Worm (Caenorhabditis elegans) whole organism, L1 larva: ENCODE data around the gene gcs-1.

ENCODE experiments used
- F16B12.6 ChIP-seq: fragments of 150-350 bp; optimal IDR thresholded peaks from 2 replicates; lab custom pipeline; 2014; ENCODE audit warnings: missing biosample characterization, missing genetic modification characterization
- Y116A8C.19 ChIP-seq: sonication (generic microtip); optimal IDR thresholded peaks from 2 replicates; lab custom pipeline; 2016; ENCODE audit warnings: missing compliant biosample characterization, missing genetic modification characterization, borderline replicate concordance
- alr-1 ChIP-seq: fragments of 200-800 bp; sonication (Bioruptor generic); optimal IDR thresholded peaks from 2 replicates; lab custom pipeline; 2018; ENCODE audit warnings: borderline replicate concordance, mild to moderate bottlenecking, missing genetic modification characterization, missing compliant biosample characterization
- blmp-1 ChIP-seq: fragments of 150-350 bp; optimal IDR thresholded peaks from 2 replicates; lab custom pipeline; 2014; ENCODE audit warnings: missing biosample characterization, missing genetic modification characterization
- ceh-63 ChIP-seq: fragments of 200-800 bp; sonication (Bioruptor generic); optimal IDR thresholded peaks from 2 replicates; lab custom pipeline; 2018; ENCODE audit warnings: mild to moderate bottlenecking, missing genetic modification characterization, missing compliant biosample characterization
- ceh-8 ChIP-seq: fragments of 200-800 bp; sonication (Bioruptor generic); optimal IDR thresholded peaks from 2 replicates; lab custom pipeline; 2018; ENCODE audit warnings: mild to moderate bottlenecking, missing genetic modification characterization, moderate library complexity, missing compliant biosample characterization
- ceh-88 ChIP-seq: fragments of 200-800 bp; sonication (Bioruptor generic); IDR thresholded peaks from 2 replicates; pipeline ENCODE4 v1.3.6; 2022; ENCODE audit warnings: missing genetic modification characterization, missing compliant biosample characterization
- ces-1 ChIP-seq: fragments of 150-350 bp; optimal IDR thresholded peaks from 2 replicates; lab custom pipeline; 2014; ENCODE audit warnings: missing biosample characterization, missing genetic modification reagents, missing genetic modification characterization
- dpl-1 ChIP-seq, 3 experiments: fragments of 150-350 bp in 2 of 3; sonication (generic microtip) in 1 of 3; optimal IDR thresholded peaks; 2 replicates each; lab custom pipeline; 2014 to 2017; ENCODE audit warnings: missing biosample characterization in 3 of 3, missing genetic modification characterization in 3 of 3, missing genetic modification reagents in 3 of 3
- dsc-1 ChIP-seq: sonication (generic microtip); optimal IDR thresholded peaks from 2 replicates; lab custom pipeline; 2016; ENCODE audit warnings: mild to moderate bottlenecking, missing genetic modification characterization, missing compliant biosample characterization
- efl-1 ChIP-seq, 4 experiments: fragments of 150-350 bp; optimal IDR thresholded peaks in 3 of 4; peaks in 1 of 4; 1 replicate in 1 of 4; 2 replicates in 3 of 4; lab custom pipeline; 2014; ENCODE audit warnings: missing biosample characterization in 2 of 4, missing genetic modification characterization in 2 of 4, missing genetic modification reagents in 2 of 4
- egl-13 ChIP-seq: sonication (generic microtip); optimal IDR thresholded peaks from 2 replicates; lab custom pipeline; 2016; ENCODE audit warnings: missing genotype, missing genetic modification reagents, missing genetic modification characterization, missing compliant biosample characterization
- egl-27 ChIP-seq, 2 experiments: fragments of 150-350 bp in 1 of 2; sonication (generic microtip); optimal IDR thresholded peaks; 3 replicates each; lab custom pipeline; 2017 to 2018; ENCODE audit warnings: missing biosample characterization in 2 of 2, missing genetic modification characterization in 2 of 2, missing genetic modification reagents in 2 of 2
- elt-3 ChIP-seq, 6 experiments: fragments of 150-350 bp in 1 of 6; sonication (generic microtip); optimal IDR thresholded peaks; 2 replicates each; lab custom pipeline; 2017 to 2018; ENCODE audit warnings: missing biosample characterization in 6 of 6, missing genetic modification characterization in 6 of 6, inconsistent platforms in 1 of 6
- fkh-4 ChIP-seq: sonication (generic microtip); optimal IDR thresholded peaks from 2 replicates; lab custom pipeline; 2016; ENCODE audit warnings: missing compliant biosample characterization, missing genetic modification characterization, borderline replicate concordance
- fos-1 ChIP-seq: fragments of 150-350 bp; optimal IDR thresholded peaks from 2 replicates; lab custom pipeline; 2014; ENCODE audit warnings: missing biosample characterization, missing genetic modification characterization
- hlh-17 ChIP-seq: fragments of 200-800 bp; sonication (Bioruptor generic); optimal IDR thresholded peaks from 2 replicates; lab custom pipeline; 2018; ENCODE audit warnings: missing genetic modification characterization, mild to moderate bottlenecking, missing compliant biosample characterization, moderate library complexity, borderline replicate concordance
- hlh-4 ChIP-seq: sonication (generic microtip); optimal IDR thresholded peaks from 2 replicates; lab custom pipeline; 2016; ENCODE audit warnings: mild to moderate bottlenecking, missing genetic modification characterization, missing compliant biosample characterization
- hpl-2 ChIP-seq: fragments of 150-350 bp; optimal IDR thresholded peaks from 2 replicates; lab custom pipeline; 2014; ENCODE audit warnings: missing biosample characterization, missing genetic modification reagents, missing genetic modification characterization
- isw-1 ChIP-seq: fragments of 200-800 bp; sonication (Bioruptor generic); IDR thresholded peaks from 2 replicates; pipeline ENCODE4 v1.3.6; 2022; ENCODE audit warnings: missing genetic modification characterization, missing compliant biosample characterization
- jun-1 ChIP-seq: fragments of 150-350 bp; optimal IDR thresholded peaks from 2 replicates; lab custom pipeline; 2014; ENCODE audit warnings: missing biosample characterization, missing genetic modification reagents, missing genetic modification characterization
- lin-14 ChIP-seq: fragments of 200-800 bp; sonication (Bioruptor generic); optimal IDR thresholded peaks from 2 replicates; lab custom pipeline; 2018; ENCODE audit warnings: mild to moderate bottlenecking, missing genetic modification characterization, moderate library complexity, missing compliant biosample characterization
- lin-15B ChIP-seq: fragments of 150-350 bp; sonication (generic microtip); optimal IDR thresholded peaks from 3 replicates; lab custom pipeline; 2014; ENCODE audit warnings: missing biosample characterization, missing genetic modification characterization
- lin-35 ChIP-seq, 2 experiments: fragments of 150-350 bp; optimal IDR thresholded peaks; 2 replicates each; lab custom pipeline; 2014; ENCODE audit warnings: missing biosample characterization in 2 of 2, missing genetic modification characterization in 2 of 2, missing genetic modification reagents in 2 of 2
- lin-39 ChIP-seq: fragments of 150-350 bp; optimal IDR thresholded peaks from 2 replicates; lab custom pipeline; 2014; ENCODE audit warnings: missing biosample characterization, missing genetic modification reagents, missing genetic modification characterization
- lsy-2 ChIP-seq, 2 experiments: fragments of 150-350 bp; optimal IDR thresholded peaks; 2 replicates each; lab custom pipeline; 2014; ENCODE audit warnings: missing biosample characterization in 2 of 2, missing genetic modification characterization in 2 of 2
- mab-9 ChIP-seq: fragments of 200-800 bp; sonication (Bioruptor generic); IDR thresholded peaks from 2 replicates; pipeline ENCODE4 v1.3.6; 2022; ENCODE audit warnings: missing genetic modification reagents, missing genetic modification characterization, missing compliant biosample characterization
- mdl-1 ChIP-seq, 2 experiments: fragments of 150-350 bp; optimal IDR thresholded peaks; 2 replicates each; lab custom pipeline; 2014 to 2017; ENCODE audit warnings: missing biosample characterization in 2 of 2, missing genetic modification characterization in 2 of 2, inconsistent platforms in 1 of 2
- mef-2 ChIP-seq: fragments of 150-350 bp; optimal IDR thresholded peaks from 2 replicates; lab custom pipeline; 2014; ENCODE audit warnings: missing biosample characterization, missing genetic modification characterization
- mep-1 ChIP-seq: fragments of 150-350 bp; optimal IDR thresholded peaks from 2 replicates; lab custom pipeline; 2014; ENCODE audit warnings: missing biosample characterization, missing genetic modification characterization
- nhr-11 ChIP-seq: fragments of 150-350 bp; optimal IDR thresholded peaks from 2 replicates; lab custom pipeline; 2014; ENCODE audit warnings: missing biosample characterization, missing genetic modification characterization
- nhr-19 ChIP-seq: fragments of 200-800 bp; sonication (Bioruptor generic); conservative IDR thresholded peaks from 2 replicates; pipeline ENCODE4 v1.3.6; 2022; ENCODE audit warnings: missing genetic modification characterization, missing compliant biosample characterization
- nhr-28 ChIP-seq: fragments of 150-350 bp; optimal IDR thresholded peaks from 2 replicates; lab custom pipeline; 2014; ENCODE audit warnings: missing biosample characterization, missing genetic modification characterization
- nhr-71 ChIP-seq: sonication (generic microtip); optimal IDR thresholded peaks from 2 replicates; lab custom pipeline; 2016; ENCODE audit warnings: mild to moderate bottlenecking, missing genetic modification characterization, moderate library complexity, missing compliant biosample characterization
- nhr-76 ChIP-seq: sonication (generic microtip); optimal IDR thresholded peaks from 2 replicates; lab custom pipeline; 2017; ENCODE audit warnings: missing biosample characterization, missing genetic modification characterization
- nhr-85 ChIP-seq: sonication (generic microtip); peaks from one replicate; lab custom pipeline; 2016; ENCODE audit warnings: missing genetic modification characterization, inconsistent platforms, missing compliant biosample characterization
- pag-3 ChIP-seq: sonication (generic microtip); optimal IDR thresholded peaks from 2 replicates; lab custom pipeline; 2017; ENCODE audit warnings: missing genetic modification characterization, mild to moderate bottlenecking, missing compliant biosample characterization, antibody characterized with exemption, borderline replicate concordance; ENCODE audit not compliant: insufficient read depth
- rnt-1 ChIP-seq: sonication (generic microtip); optimal IDR thresholded peaks from 2 replicates; lab custom pipeline; 2016; ENCODE audit warnings: mild to moderate bottlenecking, missing genetic modification characterization, moderate library complexity, missing compliant biosample characterization
- sup-37 ChIP-seq: fragments of 200-800 bp; sonication (Bioruptor generic); optimal IDR thresholded peaks from 2 replicates; lab custom pipeline; 2018; ENCODE audit warnings: mild to moderate bottlenecking, missing genetic modification characterization, missing compliant biosample characterization
- tlp-1 ChIP-seq: fragments of 150-350 bp; optimal IDR thresholded peaks from 2 replicates; lab custom pipeline; 2014; ENCODE audit warnings: missing biosample characterization, missing genetic modification characterization
- unc-130 ChIP-seq: fragments of 150-350 bp; optimal IDR thresholded peaks from 2 replicates; lab custom pipeline; 2017; ENCODE audit warnings: missing biosample characterization, missing genetic modification characterization, inconsistent platforms
- unc-86 ChIP-seq: sonication (generic microtip); optimal IDR thresholded peaks from 2 replicates; lab custom pipeline; 2016; ENCODE audit warnings: missing genetic modification characterization, missing compliant biosample characterization
- unc-98 ChIP-seq: fragments of 200-800 bp; sonication (Bioruptor generic); IDR thresholded peaks from 2 replicates; pipeline ENCODE4 v1.3.6; 2022; ENCODE audit warnings: missing genetic modification characterization, missing compliant biosample characterization
- zip-4 ChIP-seq: fragments of 200-800 bp; sonication (Bioruptor generic); optimal IDR thresholded peaks from 2 replicates; lab custom pipeline; 2018; ENCODE audit warnings: mild to moderate bottlenecking, missing genetic modification characterization, moderate library complexity, missing compliant biosample characterization
- ztf-11 ChIP-seq, 2 experiments: sonication (generic microtip); optimal IDR thresholded peaks; 2 replicates each; lab custom pipeline; 2016 to 2017; ENCODE audit warnings: missing genetic modification characterization in 2 of 2, missing biosample characterization in 1 of 2, missing compliant biosample characterization in 1 of 2
- ztf-4 ChIP-seq: fragments of 150-350 bp; optimal IDR thresholded peaks from 2 replicates; lab custom pipeline; 2014; ENCODE audit warnings: missing biosample characterization, missing genetic modification characterization

The gcs-1 gene

DNA sequence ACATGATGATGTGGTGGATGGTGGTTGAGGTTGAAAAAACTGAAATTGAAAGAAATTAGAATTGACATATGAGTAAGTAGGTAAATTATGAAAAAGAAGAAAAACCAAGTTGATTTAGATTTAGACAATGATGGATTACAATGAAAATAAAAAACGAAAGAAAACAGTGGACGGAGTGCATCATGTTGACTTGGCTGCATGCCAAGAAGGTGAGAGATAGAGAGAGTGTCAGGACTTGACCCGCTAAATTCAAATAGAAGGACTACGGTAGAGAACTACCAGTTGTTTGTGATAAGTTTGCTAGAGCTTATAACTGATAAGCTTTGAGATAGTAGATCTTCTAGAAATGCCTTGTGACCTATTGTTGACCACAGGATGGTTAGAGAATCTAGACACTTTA lies 23.0 kb upstream of the gcs-1 start, which contains the start of gene T24B8.3 (continued):
- TF ChIP-seq unc-130 (peak; percentile 45), dsc-1 (tag; lab: Kevin White, UChicago) (no peak), nhr-85 (peak; percentile 83), lin-35 (GFP tag; optimal IDR thresholded peaks at IDR 0.05; lab: Kevin White, UChicago) (peak; percentile 12 to 58), ztf-4 (tag; lab: Kevin White, UChicago) (no peak), nhr-11 (tag; lab: Kevin White, UChicago) (no peak), unc-98 (GFP tag; lab: Robert Waterston, UW) (no peak), lin-39 (no peak), lin-15B (tag; lab: Kevin White, UChicago) (no peak), pag-3 (tag; lab: Kevin White, UChicago) (no peak), mef-2 (tag; lab: Kevin White, UChicago) (no peak), mab-9 (GFP tag; lab: Robert Waterston, UW) (no peak), alr-1 (tag; lab: Kevin White, UChicago) (no peak), dpl-1 (GFP tag; optimal IDR thresholded peaks at IDR 0.05; lab: Kevin White, UChicago) (peak in 2 of 3 experiments; percentile 40 to 45), zip-4 (GFP tag; lab: Kevin White, UChicago) (no peak), nhr-71 (tag; lab: Kevin White, UChicago) (peak; percentile 48), fkh-4 (no peak), ceh-63 (no peak), elt-3 (tag; optimal IDR thresholded peaks at IDR 0.05; lab: Kevin White, UChicago) (peak in 1 of 6 experiments; percentile 40), efl-1 (optimal IDR thresholded peaks at IDR 0.05; lab: Kevin White, UChicago) (peak in 1 of 2 experiments; percentile 33), efl-1 (GFP tag; optimal IDR thresholded peaks at IDR 0.05 in 1 of 2; lab: Kevin White, UChicago) (peak; percentile 43 to 95), nhr-19 (GFP tag; lab: Robert Waterston, UW) (peak; percentile 43; the same call in 1 of the 2 replicates), blmp-1 (tag; lab: Kevin White, UChicago) (peak; percentile 49), unc-86 (no peak), egl-13 (tag; lab: Kevin White, UChicago) (no peak), mep-1 (tag; lab: Kevin White, UChicago) (peak; percentile 54), rnt-1 (tag; lab: Kevin White, UChicago) (peak; percentile 3), sup-37 (GFP tag; lab: Kevin White, UChicago) (no peak), ceh-8 (GFP tag; lab: Kevin White, UChicago) (no peak), fos-1 (no peak), nhr-76 (tag; lab: Kevin White, UChicago) (no peak), egl-27 (tag; optimal IDR thresholded peaks at IDR 0.05; lab: Kevin White, UChicago) (no peak), lin-14 (GFP tag; lab: Kevin White, UChicago) (peak; percentile 19), hpl-2 (GFP tag; lab: Kevin White, UChicago) (no peak), lsy-2 (tag; optimal IDR thresholded peaks at IDR 0.05; lab: Kevin White, UChicago) (peak; percentile 42 to 77), hlh-4 (tag; lab: Kevin White, UChicago) (no peak), ces-1 (no peak), tlp-1 (tag; lab: Kevin White, UChicago) (no peak), ceh-88 (GFP tag; lab: Robert Waterston, UW) (no peak), isw-1 (GFP tag; lab: Robert Waterston, UW) (no peak), mdl-1 (tag; optimal IDR thresholded peaks at IDR 0.05; lab: Kevin White, UChicago) (no peak), hlh-17 (GFP tag; lab: Kevin White, UChicago) (no peak), jun-1 (no peak), ztf-11 (tag; optimal IDR thresholded peaks at IDR 0.05; lab: Kevin White, UChicago) (no peak), nhr-28 (no peak), Y116A8C.19 (tag; lab: Kevin White, UChicago) (no peak), F16B12.6 (tag; lab: Kevin White, UChicago) (no peak)
